Fruit fly (Drosophila melanogaster): ENCODE data around the gene CG43773.

Gene CG43773

dm6 chr2L:4012089-4012488 is 4.6 kb downstream of the CG43773 start:
- TF ChIP-seq CG17806 (tag; optimal IDR thresholded peaks at IDR 0.05) (no peak), D1 (tag; optimal IDR thresholded peaks at IDR 0.05) (no peak), CG13204 (GFP tag; optimal IDR thresholded peaks at IDR 0.05) (no peak), CG12605 (GFP tag; IDR thresholded peaks at IDR 0.05) (no peak), Snoo (tag; optimal IDR thresholded peaks at IDR 0.05) (no peak), CG14655 (GFP tag; optimal IDR thresholded peaks at IDR 0.05) (no peak), CG32121 (GFP tag; IDR thresholded peaks at IDR 0.05) (no peak), gl (tag; optimal IDR thresholded peaks at IDR 0.05) (no peak), Ets98B (GFP tag; IDR thresholded peaks at IDR 0.05) (no peak)

dm6 chr2L:4019198-4019597 is 11.7 kb downstream of the CG43773 start:
- TF ChIP-seq D1 (tag; optimal IDR thresholded peaks at IDR 0.05): no peak
- TF ChIP-seq rn (GFP tag; IDR thresholded peaks at IDR 0.05): no peak
- TF ChIP-seq EcR (GFP tag; optimal IDR thresholded peaks at IDR 0.05): no peak
- no peak for TF ChIP-seq CG10348 (GFP tag; IDR thresholded peaks at IDR 0.05)
- no peak for TF ChIP-seq Pif1A (GFP tag; optimal IDR thresholded peaks at IDR 0.05)
- no peak for TF ChIP-seq CG15710 (tag; optimal IDR thresholded peaks at IDR 0.05)
- TF ChIP-seq fd96Ca (GFP tag; IDR thresholded peaks at IDR 0.05): no peak
- no peak for TF ChIP-seq CG17806 (tag; optimal IDR thresholded peaks at IDR 0.05)
- TF ChIP-seq Ets98B (GFP tag; IDR thresholded peaks at IDR 0.05): no peak
- no peak for TF ChIP-seq CG8159 (tag; optimal IDR thresholded peaks at IDR 0.05)
- TF ChIP-seq gl (tag; optimal IDR thresholded peaks at IDR 0.05): no peak
- TF ChIP-seq CG4496 (GFP tag; IDR thresholded peaks at IDR 0.05): no peak
- no peak for TF ChIP-seq CG9948 (tag; optimal IDR thresholded peaks at IDR 0.05)
- TF ChIP-seq CG32121 (GFP tag; IDR thresholded peaks at IDR 0.05): no peak
- TF ChIP-seq CG8301 (tag; optimal IDR thresholded peaks at IDR 0.05): no peak
- no peak for TF ChIP-seq CG13204 (GFP tag; optimal IDR thresholded peaks at IDR 0.05)
- no peak for TF ChIP-seq CG34367 (tag; optimal IDR thresholded peaks at IDR 0.05)

dm6 chr2L:4019765-4020164 is 12.3 kb downstream of the CG43773 start:
- TF ChIP-seq rn (GFP tag; IDR thresholded peaks at IDR 0.05) (no peak), CG17806 (tag; optimal IDR thresholded peaks at IDR 0.05) (no peak), fd96Ca (GFP tag; IDR thresholded peaks at IDR 0.05) (no peak), CG34367 (tag; optimal IDR thresholded peaks at IDR 0.05) (no peak), D1 (tag; optimal IDR thresholded peaks at IDR 0.05) (peak; percentile 38), gl (tag; optimal IDR thresholded peaks at IDR 0.05) (no peak), CG32121 (GFP tag; IDR thresholded peaks at IDR 0.05) (no peak), CG8301 (tag; optimal IDR thresholded peaks at IDR 0.05) (no peak)

- no peak for TF ChIP-seq D1 (tag; optimal IDR thresholded peaks at IDR 0.05)
Observed at dm6 chr2L:4020188-4020587, 12.7 kb downstream of the CG43773 start.

- TF ChIP-seq Pif1A (GFP tag; optimal IDR thresholded peaks at IDR 0.05) (no peak), CG8301 (tag; optimal IDR thresholded peaks at IDR 0.05) (no peak), CG14655 (GFP tag; optimal IDR thresholded peaks at IDR 0.05) (peak; percentile 37)
Observed at dm6 chr2L:4021608-4022342, 14.3 kb downstream of the CG43773 start.

- TF ChIP-seq fd96Ca (GFP tag; IDR thresholded peaks at IDR 0.05) (no peak), CG13204 (GFP tag; optimal IDR thresholded peaks at IDR 0.05) (no peak), CG32121 (GFP tag; IDR thresholded peaks at IDR 0.05) (no peak), CG10348 (GFP tag; IDR thresholded peaks at IDR 0.05) (no peak), D1 (tag; optimal IDR thresholded peaks at IDR 0.05) (no peak), CG9948 (tag; optimal IDR thresholded peaks at IDR 0.05) (no peak), CG8159 (tag; optimal IDR thresholded peaks at IDR 0.05) (no peak), Pif1B (GFP tag; optimal IDR thresholded peaks at IDR 0.05) (no peak), gl (tag; optimal IDR thresholded peaks at IDR 0.05) (no peak), CG15710 (tag; optimal IDR thresholded peaks at IDR 0.05) (no peak), CG4496 (GFP tag; IDR thresholded peaks at IDR 0.05) (no peak), CG14655 (GFP tag; optimal IDR thresholded peaks at IDR 0.05) (no peak), CG34367 (tag; optimal IDR thresholded peaks at IDR 0.05) (no peak)
Observed at dm6 chr2L:4023312-4023926, 15.9 kb downstream of the CG43773 start.

dm6 chr2L:4025077-4025476 is 17.6 kb downstream of the CG43773 start:
- TF ChIP-seq CG4496 (GFP tag; IDR thresholded peaks at IDR 0.05) (peak; percentile 14; the same call in 1 of the 3 replicates), CG15710 (tag; optimal IDR thresholded peaks at IDR 0.05) (no peak)
